Fruit fly (Drosophila melanogaster): ENCODE measurements around the gene Cdc37.

- no peak for TF ChIP-seq Myc (optimal IDR thresholded peaks at IDR 0.05)
- TF ChIP-seq psq (optimal IDR thresholded peaks at IDR 0.05): no peak
These were observed 49.8 kb upstream of the Cdc37 start for dm6 chr3L:1745432-1745831.
